Fruit fly (Drosophila melanogaster) whole organism, embryonic: ENCODE results near the gene CG11560.

ENCODE experiments used
- Aef1 ChIP-seq: fragments of 200-800 bp; sonication (Bioruptor generic); IDR thresholded peaks from 3 replicates; pipeline ENCODE4 v1.3.6; 2022; ENCODE audit warnings: missing biosample characterization, missing genetic modification characterization
- B-H1 ChIP-seq: fragments of 200-800 bp; sonication (Bioruptor generic); IDR thresholded peaks from 3 replicates; pipeline ENCODE4 v1.3.6; 2022; ENCODE audit warnings: missing biosample characterization, missing genetic modification characterization
- Blimp-1 ChIP-seq: fragments of 200-800 bp; sonication (Bioruptor generic); optimal IDR thresholded peaks from 3 replicates; lab custom pipeline; 2018; ENCODE audit warnings: missing biosample characterization, missing genetic modification characterization, mild to moderate bottlenecking, moderate library complexity, missing genetic modification reagents
- CG12071 ChIP-seq: fragments of 200-800 bp; sonication (Bioruptor generic); optimal IDR thresholded peaks from 3 replicates; lab custom pipeline; 2018; ENCODE audit warnings: missing biosample characterization, mild to moderate bottlenecking, missing genetic modification characterization
- CG12391 ChIP-seq: fragments of 200-800 bp; sonication (Bioruptor generic); optimal IDR thresholded peaks from 3 replicates; lab custom pipeline; 2018; ENCODE audit warnings: missing biosample characterization, mild to moderate bottlenecking, missing genetic modification characterization, moderate library complexity
- CG12942 ChIP-seq: fragments of 200-800 bp; sonication (Bioruptor generic); optimal IDR thresholded peaks from 3 replicates; lab custom pipeline; 2016; ENCODE audit warnings: missing biosample characterization, missing genetic modification characterization
- CG13287 ChIP-seq: fragments of 200-800 bp; sonication (Bioruptor generic); IDR thresholded peaks from 2 replicates; pipeline ENCODE4 v1.3.6; 2022; ENCODE audit warnings: missing biosample characterization, missing genetic modification characterization; ENCODE audit not compliant: partially characterized antibody
- CG13424 ChIP-seq: fragments of 200-800 bp; sonication (Bioruptor generic); optimal IDR thresholded peaks from 2 replicates; lab custom pipeline; 2019; ENCODE audit warnings: missing biosample characterization, mild to moderate bottlenecking, missing genetic modification characterization, moderate library complexity
- CG13624 ChIP-seq: fragments of 200-800 bp; sonication (Bioruptor generic); optimal IDR thresholded peaks from 2 replicates; lab custom pipeline; 2016; ENCODE audit warnings: missing biosample characterization, missing genetic modification characterization
- CG14014 ChIP-seq: fragments of 200-800 bp; sonication (Bioruptor generic); IDR thresholded peaks from 2 replicates; pipeline ENCODE4 v1.3.6; 2022; ENCODE audit warnings: missing biosample characterization, missing genetic modification characterization
- CG15601 ChIP-seq: fragments of 200-800 bp; sonication (Bioruptor generic); optimal IDR thresholded peaks from 3 replicates; lab custom pipeline; 2019; ENCODE audit warnings: missing biosample characterization, mild to moderate bottlenecking, missing genetic modification characterization, moderate library complexity
- CG16813 ChIP-seq: fragments of 200-800 bp; sonication (Bioruptor generic); IDR thresholded peaks from 3 replicates; pipeline ENCODE4 v1.3.6; 2022; ENCODE audit warnings: missing biosample characterization, missing genetic modification characterization; ENCODE audit not compliant: partially characterized antibody
- CG17612 ChIP-seq: fragments of 200-800 bp; sonication (Bioruptor generic); IDR thresholded peaks from 2 replicates; pipeline ENCODE4 v1.3.6; 2022; ENCODE audit warnings: missing biosample characterization, missing genetic modification characterization
- CG18011 ChIP-seq: fragments of 200-800 bp; sonication (Bioruptor generic); optimal IDR thresholded peaks from 2 replicates; lab custom pipeline; 2017; ENCODE audit warnings: missing biosample characterization, missing genetic modification characterization, mild to moderate bottlenecking, moderate library complexity, missing genotype
- CG2889 ChIP-seq: fragments of 200-800 bp; sonication (Bioruptor generic); IDR thresholded peaks from 3 replicates; pipeline ENCODE4 v1.3.6; 2022; ENCODE audit warnings: missing biosample characterization, missing genetic modification characterization
- CG3281 ChIP-seq: fragments of 200-800 bp; sonication (Bioruptor generic); optimal IDR thresholded peaks from 3 replicates; lab custom pipeline; 2017; ENCODE audit warnings: missing biosample characterization, mild to moderate bottlenecking, missing genetic modification characterization
- CG33557 ChIP-seq: fragments of 200-800 bp; sonication (Bioruptor generic); optimal IDR thresholded peaks from 2 replicates; lab custom pipeline; 2019; ENCODE audit warnings: missing biosample characterization, mild to moderate bottlenecking, missing genetic modification characterization, moderate library complexity
- CG3726 ChIP-seq: fragments of 200-800 bp; sonication (Bioruptor generic); IDR thresholded peaks from 3 replicates; pipeline ENCODE4, ENCODE4 v1.3.6; 2022; ENCODE audit warnings: missing biosample characterization, missing genetic modification characterization
- CG42726 ChIP-seq: fragments of 200-800 bp; sonication (Bioruptor generic); IDR thresholded peaks from 2 replicates; pipeline ENCODE4 v1.3.6; 2022; ENCODE audit warnings: missing biosample characterization, missing genetic modification characterization; ENCODE audit not compliant: partially characterized antibody
- CG4854 ChIP-seq: fragments of 200-800 bp; sonication (Bioruptor generic); optimal IDR thresholded peaks from 2 replicates; lab custom pipeline; 2016; ENCODE audit warnings: missing biosample characterization, missing genetic modification characterization, inconsistent platforms
- CG8290 ChIP-seq, 3 experiments: fragments of 200-800 bp; sonication (Bioruptor generic); optimal IDR thresholded peaks; 2 replicates each; lab custom pipeline; 2016 to 2019; ENCODE audit warnings: missing biosample characterization in 3 of 3, missing genetic modification characterization in 3 of 3, mild to moderate bottlenecking in 2 of 3, moderate library complexity in 1 of 3
- CG8388 ChIP-seq: fragments of 200-800 bp; sonication (Bioruptor generic); optimal IDR thresholded peaks from 2 replicates; lab custom pipeline; 2019; ENCODE audit warnings: missing biosample characterization, mild to moderate bottlenecking, missing genetic modification characterization, moderate library complexity
- CG8478 ChIP-seq: fragments of >200 bp; optimal IDR thresholded peaks from 2 replicates; lab custom pipeline; 2018
- CG8765 ChIP-seq: fragments of 200-800 bp; sonication (Bioruptor generic); IDR thresholded peaks from 2 replicates; pipeline ENCODE4 v1.3.6; 2022; ENCODE audit warnings: missing biosample characterization, missing genetic modification characterization
- CG9797 ChIP-seq: fragments of 200-800 bp; sonication (Bioruptor generic); optimal IDR thresholded peaks from 3 replicates; lab custom pipeline; 2018; ENCODE audit warnings: missing biosample characterization, mild to moderate bottlenecking, missing genetic modification characterization
- ERR ChIP-seq: fragments of 200-800 bp; sonication (Bioruptor generic); optimal IDR thresholded peaks from 2 replicates; lab custom pipeline; 2016; ENCODE audit warnings: missing biosample characterization, missing genetic modification characterization
- Elba2 ChIP-seq: fragments of 200-800 bp; sonication (Bioruptor generic); optimal IDR thresholded peaks from 3 replicates; lab custom pipeline; 2016; ENCODE audit warnings: missing biosample characterization, missing genetic modification characterization
- HmgD ChIP-seq: fragments of 200-800 bp; sonication (Bioruptor generic); optimal IDR thresholded peaks from 3 replicates; lab custom pipeline; 2016; ENCODE audit warnings: missing biosample characterization, missing genetic modification characterization
- MESR4 ChIP-seq: fragments of 200-800 bp; sonication (Bioruptor generic); optimal IDR thresholded peaks from 2 replicates; lab custom pipeline; 2018; ENCODE audit warnings: missing biosample characterization, mild to moderate bottlenecking, missing genetic modification characterization, moderate library complexity
- Mad ChIP-seq: fragments of 200-800 bp; sonication (Bioruptor generic); optimal IDR thresholded peaks from 2 replicates; lab custom pipeline; 2016; ENCODE audit warnings: missing biosample characterization, missing genetic modification characterization
- NC2α ChIP-seq: fragments of 200-800 bp; sonication (Bioruptor generic); optimal IDR thresholded peaks from 2 replicates; lab custom pipeline; 2016; ENCODE audit warnings: missing biosample characterization, missing genetic modification characterization
- Nf-YC ChIP-seq: fragments of 200-800 bp; optimal IDR thresholded peaks from 3 replicates; lab custom pipeline; 2019; ENCODE audit warnings: missing biosample characterization, mild to moderate bottlenecking, missing genetic modification characterization, moderate library complexity
- Ravus ChIP-seq: fragments of 200-800 bp; sonication (Bioruptor generic); IDR thresholded peaks from 2 replicates; pipeline ENCODE4 v1.3.6; 2022; ENCODE audit warnings: missing biosample characterization, missing genetic modification characterization
- Usf ChIP-seq: fragments of 200-800 bp; sonication (Bioruptor generic); optimal IDR thresholded peaks from 2 replicates; lab custom pipeline; 2017; ENCODE audit warnings: missing genotype, missing biosample characterization, missing genetic modification characterization
- az2 ChIP-seq: fragments of 200-800 bp; sonication (Bioruptor generic); optimal IDR thresholded peaks from 3 replicates; lab custom pipeline; 2016; ENCODE audit warnings: missing biosample characterization, missing genetic modification characterization
- br ChIP-seq: fragments of >200 bp; optimal IDR thresholded peaks from 2 replicates; lab custom pipeline; 2017
- cato ChIP-seq: fragments of 200-800 bp; sonication (Bioruptor generic); optimal IDR thresholded peaks from 2 replicates; lab custom pipeline; 2016; ENCODE audit warnings: missing biosample characterization, missing genetic modification characterization, borderline replicate concordance
- crc ChIP-seq: fragments of 200-800 bp; sonication (Bioruptor generic); optimal IDR thresholded peaks from 2 replicates; lab custom pipeline; 2016; ENCODE audit warnings: missing biosample characterization, missing genetic modification characterization
- crol ChIP-seq: fragments of 200-800 bp; sonication (Bioruptor generic); IDR thresholded peaks from 2 replicates; pipeline ENCODE4 v1.3.6; 2022; ENCODE audit warnings: missing biosample characterization, missing genetic modification characterization
- cwo ChIP-seq: fragments of 200-800 bp; sonication (Bioruptor generic); optimal IDR thresholded peaks from 3 replicates; lab custom pipeline; 2017; ENCODE audit warnings: missing biosample characterization, missing genetic modification characterization, mild to moderate bottlenecking, moderate library complexity, missing genetic modification reagents
- fd3F ChIP-seq: fragments of 200-800 bp; sonication (Bioruptor generic); optimal IDR thresholded peaks from 2 replicates; lab custom pipeline; 2018; ENCODE audit warnings: missing biosample characterization, mild to moderate bottlenecking, missing genetic modification characterization, moderate library complexity
- grau ChIP-seq: fragments of 200-800 bp; optimal IDR thresholded peaks from 3 replicates; lab custom pipeline; 2019; ENCODE audit warnings: missing biosample characterization, mild to moderate bottlenecking, missing genetic modification characterization, moderate library complexity
- jumu ChIP-seq: fragments of 200-800 bp; sonication (Bioruptor generic); optimal IDR thresholded peaks from 3 replicates; lab custom pipeline; 2016; ENCODE audit warnings: missing biosample characterization, missing genetic modification characterization
- kni ChIP-seq: fragments of 200-800 bp; sonication (Bioruptor generic); optimal IDR thresholded peaks from 3 replicates; lab custom pipeline; 2017; ENCODE audit warnings: mild to moderate bottlenecking, missing biosample characterization, missing genetic modification reagents, missing genetic modification characterization
- luna ChIP-seq: fragments of 200-800 bp; sonication (Bioruptor generic); optimal IDR thresholded peaks from 2 replicates; lab custom pipeline; 2016; ENCODE audit warnings: missing biosample characterization, missing genetic modification characterization
- phol ChIP-seq: fragments of 200-800 bp; sonication (Bioruptor generic); optimal IDR thresholded peaks from 3 replicates; lab custom pipeline; 2018; ENCODE audit warnings: missing biosample characterization, mild to moderate bottlenecking, missing genetic modification characterization, moderate library complexity
- sisA ChIP-seq: fragments of 200-800 bp; sonication (Bioruptor generic); IDR thresholded peaks from 2 replicates; pipeline ENCODE4 v1.3.6; 2022; ENCODE audit warnings: missing biosample characterization, missing genetic modification characterization
- ssp ChIP-seq: fragments of 200-800 bp; sonication (Bioruptor generic); IDR thresholded peaks from 2 replicates; pipeline ENCODE4 v1.3.6; 2022; ENCODE audit warnings: missing biosample characterization, missing genetic modification characterization
- tap ChIP-seq: fragments of 200-800 bp; optimal IDR thresholded peaks from 3 replicates; lab custom pipeline; 2019; ENCODE audit warnings: missing biosample characterization, mild to moderate bottlenecking, missing genetic modification characterization, moderate library complexity
- tna ChIP-seq: fragments of 200-800 bp; sonication (Bioruptor generic); IDR thresholded peaks from 2 replicates; pipeline ENCODE4 v1.3.6; 2022; ENCODE audit warnings: missing biosample characterization, missing genetic modification characterization; ENCODE audit not compliant: partially characterized antibody
- trem ChIP-seq: fragments of 200-800 bp; optimal IDR thresholded peaks from 3 replicates; lab custom pipeline; 2019; ENCODE audit warnings: missing biosample characterization, mild to moderate bottlenecking, missing genetic modification characterization, moderate library complexity

The CG11560 gene

DNA sequence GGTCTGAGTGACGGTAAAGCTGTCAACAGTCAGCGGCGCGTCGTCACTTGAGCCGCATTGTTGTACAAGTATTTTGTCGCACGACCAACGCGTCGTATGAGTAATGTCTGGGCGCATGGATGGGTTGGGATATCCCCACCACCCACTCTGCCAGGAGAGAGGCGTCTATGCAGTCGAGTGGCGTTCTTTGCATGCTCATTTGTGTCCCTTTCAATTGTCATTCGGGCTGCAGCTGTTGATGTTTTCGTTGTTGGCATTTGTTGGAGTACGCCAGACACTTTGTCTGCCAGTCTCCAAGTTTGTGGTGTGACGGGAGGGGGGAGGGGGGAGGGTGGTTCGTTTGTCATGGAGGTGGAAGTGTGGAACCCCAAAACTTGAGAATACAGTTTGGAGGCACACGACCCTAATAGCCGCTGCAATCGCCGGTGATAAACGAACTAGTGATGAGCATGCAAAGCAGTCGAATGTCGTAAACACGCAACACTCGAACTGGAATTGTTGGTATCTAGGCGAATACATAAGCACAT, 42.4 kb downstream of the CG11560 start (continued):
- TF ChIP-seq ERR (GFP tag; lab: Kevin White, UChicago) (no peak), cwo (GFP tag; lab: Kevin White, UChicago) (peak; percentile 53), ssp (GFP tag; lab: Robert Waterston, UW) (no peak), MESR4 (GFP tag; lab: Kevin White, UChicago) (no peak), CG13424 (tag; lab: Kevin White, UChicago) (no peak), NC2α (GFP tag; lab: Kevin White, UChicago) (no peak), fd3F (GFP tag; lab: Kevin White, UChicago) (no peak), CG8290 (GFP tag; optimal IDR thresholded peaks at IDR 0.05; lab: Kevin White, UChicago) (no peak), CG8290 (tag; optimal IDR thresholded peaks at IDR 0.05; lab: Kevin White, UChicago) (no peak), CG17612 (no peak), CG12071 (GFP tag; lab: Kevin White, UChicago) (no peak), HmgD (no peak), CG8765 (GFP tag; lab: Robert Waterston, UW) (no peak), Blimp-1 (GFP tag; lab: Kevin White, UChicago) (no peak), CG9797 (GFP tag; lab: Kevin White, UChicago) (no peak), CG15601 (tag; lab: Kevin White, UChicago) (peak; percentile 37), kni (GFP tag; lab: Kevin White, UChicago) (peak; percentile 16), CG42726 (GFP tag; lab: Robert Waterston, UW) (no peak), Usf (GFP tag; lab: Kevin White, UChicago) (no peak), CG8478 (lab: Kevin White, UChicago) (no peak), Aef1 (GFP tag; lab: Robert Waterston, UW) (no peak), CG8388 (GFP tag; lab: Kevin White, UChicago) (no peak), CG3281 (GFP tag; lab: Kevin White, UChicago) (no peak), Mad (GFP tag; lab: Kevin White, UChicago) (no peak), phol (tag; lab: Kevin White, UChicago) (no peak), CG13287 (GFP tag; lab: Robert Waterston, UW) (no peak), az2 (GFP tag; lab: Kevin White, UChicago) (no peak), CG12391 (tag; lab: Kevin White, UChicago) (no peak), jumu (GFP tag; lab: Kevin White, UChicago) (no peak), CG14014 (GFP tag; lab: Robert Waterston, UW) (no peak), br (lab: Kevin White, UChicago) (no peak), crc (GFP tag; lab: Kevin White, UChicago) (no peak), CG18011 (GFP tag; lab: Kevin White, UChicago) (no peak), grau (no peak), CG3726 (no peak), luna (GFP tag; lab: Kevin White, UChicago) (no peak), B-H1 (GFP tag; lab: Robert Waterston, UW) (no peak), Nf-YC (tag; lab: Kevin White, UChicago) (no peak), tna (GFP tag; lab: Robert Waterston, UW) (peak; percentile 28; the same call in 1 of the 2 replicates), trem (tag; lab: Kevin White, UChicago) (no peak), CG33557 (no peak), crol (peak; percentile 66), CG4854 (GFP tag; lab: Kevin White, UChicago) (no peak), sisA (no peak), Ravus (GFP tag; lab: Robert Waterston, UW) (no peak), tap (tag; lab: Kevin White, UChicago) (no peak), CG12942 (no peak), CG2889 (GFP tag; lab: Robert Waterston, UW) (no peak), CG13624 (no peak), cato (GFP tag; lab: Kevin White, UChicago) (no peak), Elba2 (GFP tag; lab: Kevin White, UChicago) (no peak), CG16813 (0 out of 3 replicates have a peak, but pooled peaks have one; percentile 13)
